Fruit fly (Drosophila melanogaster): ENCODE measurements around the gene dpr16.

dpr16 gene

DNA sequence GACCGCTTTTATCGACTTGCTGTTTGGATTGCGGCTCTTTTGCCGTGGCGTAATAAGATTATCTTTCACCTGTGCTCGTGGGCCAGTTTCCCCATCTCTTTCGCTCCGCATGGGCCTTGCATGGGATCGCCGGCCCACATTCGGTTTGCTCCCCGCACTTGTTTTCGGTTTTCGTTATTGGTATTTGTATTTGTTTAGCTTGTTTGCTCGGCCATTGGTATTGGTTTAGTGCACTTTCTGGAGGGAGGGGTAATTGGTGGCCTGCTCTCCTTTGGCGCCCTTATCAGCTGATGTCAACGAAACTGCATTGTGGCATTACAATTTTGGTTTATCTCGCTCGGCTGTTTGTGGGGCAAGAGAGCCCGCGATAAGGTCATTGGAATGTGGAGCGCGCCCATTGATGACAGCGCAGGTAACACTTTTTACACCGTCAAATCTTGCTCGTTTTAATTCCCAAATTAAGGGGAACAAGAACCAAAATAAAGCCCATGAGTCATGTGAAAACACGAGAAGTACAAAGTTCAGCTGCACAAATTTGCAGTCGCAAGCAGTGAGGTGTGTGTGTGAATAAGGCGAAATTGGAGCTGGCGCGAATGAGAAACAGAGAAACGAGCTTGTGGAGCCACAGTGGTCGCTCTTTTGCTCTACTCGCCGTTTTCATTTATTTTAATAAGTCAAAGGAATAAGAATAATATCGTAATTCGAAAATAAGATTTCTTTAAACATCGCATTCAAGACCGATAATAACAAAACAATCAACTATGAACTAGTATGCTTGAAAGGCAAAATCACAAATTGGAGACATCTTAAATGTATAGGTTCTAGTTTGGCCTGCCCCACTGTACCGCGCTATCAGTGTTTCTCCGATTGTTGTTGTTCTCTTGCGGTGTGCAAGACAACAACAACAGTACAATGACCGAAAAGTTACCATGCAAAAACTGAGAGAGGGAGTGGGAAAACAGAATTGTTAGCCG is 64.9 kb downstream of the dpr16 start (continued):
- no peak for TF ChIP-seq ato (GFP tag; IDR thresholded peaks at IDR 0.05; ENCODE audit: partially characterized antibody)
- TF ChIP-seq ash1 (GFP tag; optimal IDR thresholded peaks at IDR 0.05): peak; percentile 96
- peak; percentile 98 for TF ChIP-seq chn (GFP tag; optimal IDR thresholded peaks at IDR 0.05)
- TF ChIP-seq Ssrp (tag; optimal IDR thresholded peaks at IDR 0.05): peak; percentile 63
- peak; percentile 84 for TF ChIP-seq Bteb2 (GFP tag; optimal IDR thresholded peaks at IDR 0.05)
- TF ChIP-seq gcm (GFP tag; optimal IDR thresholded peaks at IDR 0.05): peak; percentile 98
- TF ChIP-seq CG16863 (GFP tag; optimal IDR thresholded peaks at IDR 0.05): peak; percentile 99
- peak; percentile 45 for TF ChIP-seq gfzf (GFP tag; optimal IDR thresholded peaks at IDR 0.05)
- TF ChIP-seq CG12155 (GFP tag; optimal IDR thresholded peaks at IDR 0.05): peak; percentile 79
- TF ChIP-seq ap (GFP tag; IDR thresholded peaks at IDR 0.05): peak; percentile 93
- TF ChIP-seq Doc2 (GFP tag; IDR thresholded peaks at IDR 0.05): no peak
- peak; percentile 99 for TF ChIP-seq CG3407 (GFP tag; optimal IDR thresholded peaks at IDR 0.05)
- peak; percentile 85 for TF ChIP-seq Chrac-16 (GFP tag; optimal IDR thresholded peaks at IDR 0.05)
- TF ChIP-seq hth (optimal IDR thresholded peaks at IDR 0.05): no peak
- TF ChIP-seq tll (GFP tag; optimal IDR thresholded peaks at IDR 0.05): peak in 1 of 2 experiments; percentile 86
- no peak for TF ChIP-seq vnd (GFP tag; IDR thresholded peaks at IDR 0.05; ENCODE audit: partially characterized antibody)
- peak; percentile 84 for TF ChIP-seq HLH54F (GFP tag; optimal IDR thresholded peaks at IDR 0.05)
- TF ChIP-seq Sox100B (GFP tag; optimal IDR thresholded peaks at IDR 0.05): peak; percentile 98
- peak; percentile 98 for TF ChIP-seq CG17568 (GFP tag; optimal IDR thresholded peaks at IDR 0.05)
- TF ChIP-seq peb (GFP tag; IDR thresholded peaks at IDR 0.05): peak; percentile 93
- peak; percentile 97 for TF ChIP-seq odd (GFP tag; optimal IDR thresholded peaks at IDR 0.05)
- peak; percentile 100 for TF ChIP-seq ac (GFP tag; optimal IDR thresholded peaks at IDR 0.05)
- peak; percentile 81 for TF ChIP-seq Sry-δ (GFP tag; optimal IDR thresholded peaks at IDR 0.05)
- no peak for TF ChIP-seq Scr (GFP tag; IDR thresholded peaks at IDR 0.05; ENCODE audit: partially characterized antibody)
- TF ChIP-seq mirr (GFP tag; optimal IDR thresholded peaks at IDR 0.05): peak; percentile 21
- TF ChIP-seq CG9797 (GFP tag; optimal IDR thresholded peaks at IDR 0.05): peak; percentile 77
- peak; percentile 92 for TF ChIP-seq dmrt99B (tag; optimal IDR thresholded peaks at IDR 0.05)
- peak; percentile 84 for TF ChIP-seq Fer1 (GFP tag; optimal IDR thresholded peaks at IDR 0.05)
- TF ChIP-seq otp (GFP tag; IDR thresholded peaks at IDR 0.05): peak; percentile 100
- peak; percentile 97 for TF ChIP-seq cato (GFP tag; optimal IDR thresholded peaks at IDR 0.05; ENCODE audit: borderline replicate concordance)
- peak; percentile 96 for TF ChIP-seq ERR (GFP tag; optimal IDR thresholded peaks at IDR 0.05)
- TF ChIP-seq scrt (GFP tag; optimal IDR thresholded peaks at IDR 0.05): peak; percentile 85
- TF ChIP-seq CG11723 (GFP tag; optimal IDR thresholded peaks at IDR 0.05): peak; percentile 99
- peak; percentile 92 for TF ChIP-seq tx (GFP tag; optimal IDR thresholded peaks at IDR 0.05)
- peak; percentile 1 for TF ChIP-seq zf30C (GFP tag; optimal IDR thresholded peaks at IDR 0.05)
- TF ChIP-seq psq (GFP tag; optimal IDR thresholded peaks at IDR 0.05): peak; percentile 97
- TF ChIP-seq gsb-n (tag; optimal IDR thresholded peaks at IDR 0.05): peak; percentile 99
- TF ChIP-seq row (GFP tag; IDR thresholded peaks at IDR 0.05): peak; percentile 81
- TF ChIP-seq inv (GFP tag; IDR thresholded peaks at IDR 0.05; ENCODE audit: partially characterized antibody): no peak
- no peak for TF ChIP-seq Opbp (GFP tag; IDR thresholded peaks at IDR 0.05; ENCODE audit: partially characterized antibody)
- peak; percentile 48 for TF ChIP-seq CG3847 (GFP tag; IDR thresholded peaks at IDR 0.05)
- no peak for TF ChIP-seq tna (GFP tag; IDR thresholded peaks at IDR 0.05; ENCODE audit: partially characterized antibody)
- peak; percentile 67 for TF ChIP-seq Fer2 (tag; optimal IDR thresholded peaks at IDR 0.05)
- no peak for TF ChIP-seq Sin3A (optimal IDR thresholded peaks at IDR 0.05)
- TF ChIP-seq CG12236 (GFP tag; optimal IDR thresholded peaks at IDR 0.05): peak; percentile 99
- TF ChIP-seq HmgD (GFP tag; optimal IDR thresholded peaks at IDR 0.05): peak; percentile 98
- peak; percentile 91 for TF ChIP-seq PHDP (tag; optimal IDR thresholded peaks at IDR 0.05)
- TF ChIP-seq CG10959 (GFP tag; IDR thresholded peaks at IDR 0.05): peak; percentile 97

All from whole organism, embryonic.